Fruit fly (Drosophila melanogaster): ENCODE results near the gene CG17721.

Gene CG17721

dm6 chr3R:11198062-11198472 is 36.9 kb upstream of the CG17721 start (continued):
- no peak for TF ChIP-seq btn (GFP tag; optimal IDR thresholded peaks at IDR 0.05)
- TF ChIP-seq ERR (GFP tag; optimal IDR thresholded peaks at IDR 0.05), result no peak
- TF ChIP-seq tll (GFP tag; optimal IDR thresholded peaks at IDR 0.05), result no peak
- no peak for TF ChIP-seq ems (GFP tag; optimal IDR thresholded peaks at IDR 0.05)
- TF ChIP-seq zf30C (GFP tag; optimal IDR thresholded peaks at IDR 0.05), result no peak
- peak; percentile 34 for TF ChIP-seq CG7839 (tag; optimal IDR thresholded peaks at IDR 0.05)
- peak; percentile 76 for TF ChIP-seq CG1832 (GFP tag; optimal IDR thresholded peaks at IDR 0.05)
- peak; percentile 12 for TF ChIP-seq Fer3 (tag; optimal IDR thresholded peaks at IDR 0.05)
- peak; percentile 57 for TF ChIP-seq Ets65A (GFP tag)
- TF ChIP-seq gro (GFP tag; optimal IDR thresholded peaks at IDR 0.05), result peak; percentile 18
- no peak for TF ChIP-seq CG8478 (optimal IDR thresholded peaks at IDR 0.05)
- TF ChIP-seq gce (GFP tag; IDR thresholded peaks at IDR 0.05), result no peak
- no peak for TF ChIP-seq kay (GFP tag; optimal IDR thresholded peaks at IDR 0.05)
- TF ChIP-seq Hand (GFP tag; optimal IDR thresholded peaks at IDR 0.05), result no peak
- no peak for TF ChIP-seq Dp (GFP tag; optimal IDR thresholded peaks at IDR 0.05)
- TF ChIP-seq cwo (GFP tag; optimal IDR thresholded peaks at IDR 0.05), result peak; percentile 79
- TF ChIP-seq CG6654 (GFP tag; optimal IDR thresholded peaks at IDR 0.05), result no peak
- no peak for TF ChIP-seq pfk (GFP tag; optimal IDR thresholded peaks at IDR 0.05)
- TF ChIP-seq sens-2 (GFP tag; IDR thresholded peaks at IDR 0.05), result no peak
- TF ChIP-seq CG1602 (GFP tag; optimal IDR thresholded peaks at IDR 0.05), result no peak

- TF ChIP-seq Med (GFP tag) (peak; percentile 50), CG12769 (tag; optimal IDR thresholded peaks at IDR 0.05) (peak; percentile 6), GATAe (GFP tag; conservative IDR thresholded peaks at IDR 0.05) (peak; percentile 21; the same call in 1 of the 2 replicates), exex (tag; optimal IDR thresholded peaks at IDR 0.05) (peak; percentile 98), Hr78 (GFP tag; optimal IDR thresholded peaks at IDR 0.05) (peak in 1 of 2 experiments; percentile 59), salm (tag; optimal IDR thresholded peaks at IDR 0.05) (peak; percentile 11), Ets65A (GFP tag) (peak; percentile 25), sd (tag; optimal IDR thresholded peaks at IDR 0.05) (peak; percentile 82), CG7745 (tag; optimal IDR thresholded peaks at IDR 0.05) (peak; percentile 29), disco-r (GFP tag; optimal IDR thresholded peaks at IDR 0.05) (no peak), Hey (tag; optimal IDR thresholded peaks at IDR 0.05) (peak; percentile 83), sob (GFP tag; IDR thresholded peaks at IDR 0.05) (0 out of 2 replicates have a peak, but pooled peaks have one; percentile 9), CG31224 (GFP tag; IDR thresholded peaks at IDR 0.05) (peak; percentile 74), grn (GFP tag; optimal IDR thresholded peaks at IDR 0.05) (peak; percentile 87), gem (tag; optimal IDR thresholded peaks at IDR 0.05) (peak; percentile 41), CG15269 (tag; optimal IDR thresholded peaks at IDR 0.05) (no peak), gcm2 (GFP tag; optimal IDR thresholded peaks at IDR 0.05) (no peak), cwo (GFP tag; optimal IDR thresholded peaks at IDR 0.05) (peak; percentile 86), Pdp1 (GFP tag; optimal IDR thresholded peaks at IDR 0.05) (peak in 1 of 2 experiments; percentile 84), CG11247 (GFP tag; IDR thresholded peaks at IDR 0.05) (0 out of 2 replicates have a peak, but pooled peaks have one; percentile 29), BtbVII (GFP tag; optimal IDR thresholded peaks at IDR 0.05) (peak; percentile 32), sug (tag; optimal IDR thresholded peaks at IDR 0.05) (peak; percentile 97), CG6765 (GFP tag; optimal IDR thresholded peaks at IDR 0.05) (peak; percentile 12), CG4360 (GFP tag; IDR thresholded peaks at IDR 0.05) (no peak), CG10543 (GFP tag; optimal IDR thresholded peaks at IDR 0.05) (peak; percentile 24), sna (GFP tag; IDR thresholded peaks at IDR 0.05; ENCODE audit: partially characterized antibody) (no peak), CG9797 (GFP tag; optimal IDR thresholded peaks at IDR 0.05) (no peak), vnd (GFP tag; IDR thresholded peaks at IDR 0.05; ENCODE audit: partially characterized antibody) (0 out of 3 replicates have a peak, but pooled peaks have one; percentile 31), Antp (GFP tag; optimal IDR thresholded peaks at IDR 0.05) (no peak), CG10462 (GFP tag; optimal IDR thresholded peaks at IDR 0.05) (no peak), emc (GFP tag; optimal IDR thresholded peaks at IDR 0.05) (no peak)
Measured at dm6 chr3R:11199227-11199835, 35.6 kb upstream of the CG17721 start.
